Fruit fly (Drosophila melanogaster) whole organism, embryonic: Measurements from ENCODE around the gene Vps13D.

Experiments
- Awh ChIP-seq: fragments of 200-800 bp; sonication (Bioruptor generic); IDR thresholded peaks from 2 replicates; pipeline ENCODE4, ENCODE4 v1.3.6; 2022; ENCODE audit warnings: missing biosample characterization, missing genetic modification characterization
- Blimp-1 ChIP-seq: fragments of 200-800 bp; sonication (Bioruptor generic); optimal IDR thresholded peaks from 3 replicates; lab custom pipeline; 2018; ENCODE audit warnings: missing biosample characterization, missing genetic modification characterization, mild to moderate bottlenecking, moderate library complexity, missing genetic modification reagents
- CG10959 ChIP-seq: fragments of 200-800 bp; sonication (Bioruptor generic); IDR thresholded peaks from 2 replicates; pipeline ENCODE4 v1.3.6; 2022; ENCODE audit warnings: missing biosample characterization, missing genetic modification characterization
- CG11723 ChIP-seq: fragments of 200-800 bp; sonication (Bioruptor generic); optimal IDR thresholded peaks from 2 replicates; lab custom pipeline; 2017; ENCODE audit warnings: missing biosample characterization, mild to moderate bottlenecking, missing genetic modification characterization
- CG12219 ChIP-seq: fragments of 200-800 bp; sonication (Bioruptor generic); optimal IDR thresholded peaks from 3 replicates; lab custom pipeline; 2018; ENCODE audit warnings: missing biosample characterization, mild to moderate bottlenecking, missing genetic modification characterization
- CG12391 ChIP-seq: fragments of 200-800 bp; sonication (Bioruptor generic); optimal IDR thresholded peaks from 3 replicates; lab custom pipeline; 2018; ENCODE audit warnings: missing biosample characterization, mild to moderate bottlenecking, missing genetic modification characterization, moderate library complexity
- CG1529 ChIP-seq: fragments of 200-800 bp; sonication (Bioruptor generic); optimal IDR thresholded peaks from 3 replicates; lab custom pipeline; 2018; ENCODE audit warnings: missing biosample characterization, missing genetic modification characterization
- CG15514 ChIP-seq: fragments of 200-800 bp; sonication (Bioruptor generic); optimal IDR thresholded peaks from 3 replicates; lab custom pipeline; 2017; ENCODE audit warnings: missing biosample characterization, missing genetic modification characterization, mild to moderate bottlenecking, moderate library complexity, missing genetic modification reagents
- CG16779 ChIP-seq: fragments of 200-800 bp; sonication (Bioruptor generic); IDR thresholded peaks from 2 replicates; pipeline ENCODE4 v1.3.6; 2022; ENCODE audit warnings: missing biosample characterization, missing genetic modification characterization
- CG16863 ChIP-seq: fragments of 200-800 bp; sonication (Bioruptor generic); optimal IDR thresholded peaks from 3 replicates; lab custom pipeline; 2016; ENCODE audit warnings: missing biosample characterization, missing genetic modification characterization
- CG2712 ChIP-seq: fragments of 200-800 bp; optimal IDR thresholded peaks from 3 replicates; lab custom pipeline; 2019; ENCODE audit warnings: missing biosample characterization, mild to moderate bottlenecking, missing genetic modification characterization, moderate library complexity
- CG2889 ChIP-seq: fragments of 200-800 bp; sonication (Bioruptor generic); IDR thresholded peaks from 3 replicates; pipeline ENCODE4 v1.3.6; 2022; ENCODE audit warnings: missing biosample characterization, missing genetic modification characterization
- CG3726 ChIP-seq: fragments of 200-800 bp; sonication (Bioruptor generic); IDR thresholded peaks from 3 replicates; pipeline ENCODE4, ENCODE4 v1.3.6; 2022; ENCODE audit warnings: missing biosample characterization, missing genetic modification characterization
- CG3838 ChIP-seq: fragments of 200-800 bp; sonication (Bioruptor generic); optimal IDR thresholded peaks from 3 replicates; lab custom pipeline; 2016; ENCODE audit warnings: missing biosample characterization, missing genetic modification characterization
- CG4360 ChIP-seq: fragments of 200-800 bp; sonication (Bioruptor generic); IDR thresholded peaks from 2 replicates; pipeline ENCODE4 v1.3.6; 2022; ENCODE audit warnings: missing biosample characterization, missing genetic modification characterization
- CG4707 ChIP-seq: fragments of 200-800 bp; sonication (Bioruptor generic); optimal IDR thresholded peaks from 2 replicates; lab custom pipeline; 2018; ENCODE audit warnings: missing biosample characterization, mild to moderate bottlenecking, missing genetic modification characterization, moderate library complexity
- CG6689 ChIP-seq: fragments of 200-800 bp; sonication (Bioruptor generic); IDR thresholded peaks from 2 replicates; pipeline ENCODE4 v1.3.6; 2022; ENCODE audit warnings: missing biosample characterization, missing genetic modification characterization
- CG7963 ChIP-seq: fragments of 200-800 bp; sonication (Bioruptor generic); IDR thresholded peaks from 3 replicates; pipeline ENCODE4 v1.3.6; 2022; ENCODE audit warnings: missing biosample characterization, missing genetic modification characterization; ENCODE audit not compliant: partially characterized antibody
- CG7987 ChIP-seq: fragments of 200-800 bp; sonication (Bioruptor generic); optimal IDR thresholded peaks from 2 replicates; lab custom pipeline; 2018; ENCODE audit warnings: missing biosample characterization, mild to moderate bottlenecking, missing genetic modification characterization, moderate library complexity
- CG9932 ChIP-seq: fragments of 200-800 bp; sonication (Bioruptor generic); IDR thresholded peaks from 2 replicates; pipeline ENCODE4 v1.3.6; 2022; ENCODE audit warnings: missing biosample characterization, missing genetic modification characterization
- Deaf1 ChIP-seq: fragments of 200-800 bp; optimal IDR thresholded peaks from 3 replicates; lab custom pipeline; 2019; ENCODE audit warnings: missing biosample characterization, mild to moderate bottlenecking, missing genetic modification characterization, moderate library complexity
- GATAe ChIP-seq: fragments of 200-800 bp; sonication (Bioruptor generic); conservative IDR thresholded peaks from 2 replicates; pipeline ENCODE4 v1.3.6; 2022; ENCODE audit warnings: missing biosample characterization, missing genetic modification characterization
- Gug ChIP-seq: fragments of 200-800 bp; sonication (Bioruptor generic); IDR thresholded peaks from 4 replicates; pipeline ENCODE4 v1.3.6; 2022; ENCODE audit warnings: missing biosample characterization, missing genetic modification characterization
- HHEX ChIP-seq: fragments of 200-800 bp; sonication (Bioruptor generic); optimal IDR thresholded peaks from 3 replicates; lab custom pipeline; 2017; ENCODE audit warnings: missing biosample characterization, mild to moderate bottlenecking, missing genetic modification characterization, missing genetic modification reagents
- Hr51 ChIP-seq, 2 experiments: fragments of 200-800 bp; sonication (Bioruptor generic); optimal IDR thresholded peaks; 2 replicates in 1 of 2; 3 replicates in 1 of 2; lab custom pipeline; 2016 to 2018; ENCODE audit warnings: missing biosample characterization in 2 of 2, missing genetic modification characterization in 2 of 2, mild to moderate bottlenecking in 1 of 2, moderate library complexity in 1 of 2
- Lpt ChIP-seq: fragments of >200 bp; optimal IDR thresholded peaks from 2 replicates; lab custom pipeline; 2018; ENCODE audit warnings: missing biosample characterization, missing genetic modification characterization
- NK7.1 ChIP-seq: fragments of 200-800 bp; sonication (Bioruptor generic); optimal IDR thresholded peaks from 3 replicates; lab custom pipeline; 2016; ENCODE audit warnings: missing biosample characterization, missing genetic modification characterization
- Nf-YA ChIP-seq: fragments of 200-800 bp; sonication (Bioruptor generic); IDR thresholded peaks from 2 replicates; pipeline ENCODE4 v1.3.6; 2022; ENCODE audit warnings: missing biosample characterization, missing genetic modification characterization
- PHDP ChIP-seq: fragments of 200-800 bp; sonication (Bioruptor generic); optimal IDR thresholded peaks from 3 replicates; lab custom pipeline; 2018; ENCODE audit warnings: missing biosample characterization, mild to moderate bottlenecking, missing genetic modification characterization, moderate library complexity
- Ravus ChIP-seq: fragments of 200-800 bp; sonication (Bioruptor generic); IDR thresholded peaks from 2 replicates; pipeline ENCODE4 v1.3.6; 2022; ENCODE audit warnings: missing biosample characterization, missing genetic modification characterization
- Sry-β ChIP-seq: fragments of 200-800 bp; sonication (Bioruptor generic); optimal IDR thresholded peaks from 2 replicates; lab custom pipeline; 2018; ENCODE audit warnings: missing biosample characterization, mild to moderate bottlenecking, missing genetic modification characterization, moderate library complexity
- Trl ChIP-seq, 3 experiments: fragments of >200 bp in 2 of 3; fragments of 200-800 bp in 1 of 3; sonication (Bioruptor generic) in 1 of 3; optimal IDR thresholded peaks; 2 replicates in 1 of 3; 3 replicates in 2 of 3; lab custom pipeline; 2016 to 2017; ENCODE audit warnings: missing biosample characterization in 1 of 3, missing genetic modification characterization in 1 of 3
- al ChIP-seq: fragments of 200-800 bp; sonication (Bioruptor generic); IDR thresholded peaks from 2 replicates; pipeline ENCODE4 v1.3.6; 2022; ENCODE audit warnings: missing biosample characterization, missing genetic modification characterization
- ara ChIP-seq: fragments of 200-800 bp; sonication (Bioruptor generic); IDR thresholded peaks from 2 replicates; pipeline ENCODE4 v1.3.6; 2022; ENCODE audit warnings: missing biosample characterization, missing genetic modification characterization
- ase ChIP-seq: fragments of 200-800 bp; sonication (Bioruptor generic); IDR thresholded peaks from 3 replicates; pipeline ENCODE4 v1.3.6; 2022; ENCODE audit warnings: missing biosample characterization, missing genetic modification characterization
- bcd ChIP-seq: fragments of 200-800 bp; sonication (Bioruptor generic); optimal IDR thresholded peaks from 2 replicates; lab custom pipeline; 2017; ENCODE audit warnings: missing biosample characterization, mild to moderate bottlenecking, missing genetic modification characterization
- bowl ChIP-seq: fragments of 200-800 bp; sonication (Bioruptor generic); IDR thresholded peaks from 2 replicates; pipeline ENCODE4 v1.3.6; 2022; ENCODE audit warnings: missing biosample characterization, missing genetic modification characterization
- crp ChIP-seq, 2 experiments: fragments of 200-800 bp; sonication (Bioruptor generic); optimal IDR thresholded peaks; 2 replicates in 1 of 2; 3 replicates in 1 of 2; lab custom pipeline; 2017; ENCODE audit warnings: missing biosample characterization in 2 of 2, missing genetic modification characterization in 2 of 2, mild to moderate bottlenecking in 1 of 2, moderate library complexity in 1 of 2
- cwo ChIP-seq: fragments of 200-800 bp; sonication (Bioruptor generic); optimal IDR thresholded peaks from 3 replicates; lab custom pipeline; 2017; ENCODE audit warnings: missing biosample characterization, missing genetic modification characterization, mild to moderate bottlenecking, moderate library complexity, missing genetic modification reagents
- eve ChIP-seq, 2 experiments: fragments of >200 bp; optimal IDR thresholded peaks; 2 replicates each; lab custom pipeline; 2017; ENCODE audit warnings: missing biosample characterization in 2 of 2, missing genetic modification characterization in 2 of 2
- fru ChIP-seq: fragments of >200 bp; optimal IDR thresholded peaks from 2 replicates; lab custom pipeline; 2017
- gce ChIP-seq: fragments of 200-800 bp; sonication (Bioruptor generic); IDR thresholded peaks from 3 replicates; pipeline ENCODE4 v1.3.6; 2022; ENCODE audit warnings: missing biosample characterization, missing genetic modification characterization
- grau ChIP-seq: fragments of 200-800 bp; optimal IDR thresholded peaks from 3 replicates; lab custom pipeline; 2019; ENCODE audit warnings: missing biosample characterization, mild to moderate bottlenecking, missing genetic modification characterization, moderate library complexity
- luna ChIP-seq: fragments of 200-800 bp; sonication (Bioruptor generic); optimal IDR thresholded peaks from 2 replicates; lab custom pipeline; 2016; ENCODE audit warnings: missing biosample characterization, missing genetic modification characterization
- nom ChIP-seq: fragments of 200-800 bp; sonication (Bioruptor generic); optimal IDR thresholded peaks from 2 replicates; lab custom pipeline; 2017; ENCODE audit warnings: missing biosample characterization, missing genetic modification characterization, mild to moderate bottlenecking, moderate library complexity, missing genetic modification reagents
- sqz ChIP-seq: fragments of 200-800 bp; sonication (Bioruptor generic); optimal IDR thresholded peaks from 3 replicates; lab custom pipeline; 2018; ENCODE audit warnings: missing biosample characterization, mild to moderate bottlenecking, missing genetic modification characterization
- trh ChIP-seq: fragments of 200-800 bp; sonication (Bioruptor generic); optimal IDR thresholded peaks from 2 replicates; lab custom pipeline; 2016; ENCODE audit warnings: missing biosample characterization, missing genetic modification characterization
- unc-4 ChIP-seq: fragments of 200-800 bp; sonication (Bioruptor generic); IDR thresholded peaks from 2 replicates; pipeline ENCODE4 v1.3.6; 2022; ENCODE audit warnings: missing biosample characterization, missing genetic modification characterization; ENCODE audit not compliant: partially characterized antibody
- vnd ChIP-seq: fragments of 200-800 bp; sonication (Bioruptor generic); IDR thresholded peaks from 3 replicates; pipeline ENCODE4 v1.3.6; 2022; ENCODE audit warnings: missing biosample characterization, missing genetic modification characterization; ENCODE audit not compliant: partially characterized antibody
- wor ChIP-seq: fragments of 200-800 bp; sonication (Bioruptor generic); IDR thresholded peaks from 2 replicates; pipeline ENCODE4 v1.3.6; 2022; ENCODE audit warnings: missing biosample characterization, missing genetic modification characterization

Gene Vps13D

dm6 chr3L:12813907-12814306, 59.1 kb downstream of the Vps13D start, which contains the start of the genes Sf3a2 and CG42588 (continued):
- TF ChIP-seq CG6689 (GFP tag; lab: Robert Waterston, UW) (peak; percentile 60; the same call in 1 of the 2 replicates), Blimp-1 (GFP tag; lab: Kevin White, UChicago) (peak; percentile 59), CG3726 (GFP tag; lab: Robert Waterston, UW) (peak; percentile 37; the same call in 2 of the 3 replicates), vnd (peak; percentile 68), CG15514 (GFP tag; lab: Kevin White, UChicago) (peak; percentile 61), sqz (GFP tag; lab: Kevin White, UChicago) (no peak), cwo (GFP tag; lab: Kevin White, UChicago) (no peak), gce (GFP tag; lab: Robert Waterston, UW) (no peak), CG7963 (GFP tag; lab: Robert Waterston, UW) (peak; percentile 40; the same call in 1 of the 3 replicates), luna (GFP tag; lab: Kevin White, UChicago) (no peak), CG2712 (peak; percentile 84), CG12219 (no peak), CG1529 (no peak), CG16863 (GFP tag; lab: Kevin White, UChicago) (no peak), CG4360 (peak; percentile 62), NK7.1 (GFP tag; lab: Kevin White, UChicago) (no peak), wor (GFP tag; lab: Robert Waterston, UW) (no peak), grau (tag; lab: Kevin White, UChicago) (peak; percentile 76), Awh (no peak), Hr51 (GFP tag; optimal IDR thresholded peaks at IDR 0.05; lab: Kevin White, UChicago) (peak in 1 of 2 experiments; percentile 28), Lpt (GFP tag; lab: Kevin White, UChicago) (no peak), CG4707 (no peak), HHEX (no peak), CG11723 (no peak), ara (GFP tag; lab: Robert Waterston, UW) (peak; percentile 63), nom (GFP tag; lab: Kevin White, UChicago) (no peak), GATAe (GFP tag; lab: Robert Waterston, UW) (no peak), CG10959 (GFP tag; lab: Robert Waterston, UW) (0 out of 2 replicates have a peak, but pooled peaks have one; percentile 26), CG12391 (peak; percentile 88), Gug (GFP tag; lab: Robert Waterston, UW) (peak; percentile 75; the same call in 3 of the 4 replicates), CG16779 (GFP tag; lab: Robert Waterston, UW) (no peak), ase (GFP tag; lab: Robert Waterston, UW) (peak; percentile 43; the same call in 1 of the 3 replicates), CG2889 (GFP tag; lab: Robert Waterston, UW) (0 out of 3 replicates have a peak, but pooled peaks have one; percentile 29), fru (lab: Kevin White, UChicago) (no peak), Sry-β (no peak), unc-4 (GFP tag; lab: Robert Waterston, UW) (peak; percentile 83), PHDP (tag; lab: Kevin White, UChicago) (peak; percentile 71), bowl (no peak), bcd (GFP tag; lab: Kevin White, UChicago) (no peak), CG3838 (GFP tag; lab: Kevin White, UChicago) (peak; percentile 48), Ravus (GFP tag; lab: Robert Waterston, UW) (peak; percentile 7; the same call in 1 of the 2 replicates), Trl (optimal IDR thresholded peaks at IDR 0.05; lab: Kevin White, UChicago) (no peak), Trl (GFP tag; optimal IDR thresholded peaks at IDR 0.05; lab: Kevin White, UChicago) (no peak), eve (GFP tag; optimal IDR thresholded peaks at IDR 0.05; lab: Kevin White, UChicago) (no peak), CG9932 (GFP tag; lab: Robert Waterston, UW) (peak; percentile 89), Deaf1 (tag; lab: Kevin White, UChicago) (no peak), trh (no peak), al (GFP tag; lab: Robert Waterston, UW) (peak; percentile 66), Nf-YA (no peak), CG7987 (GFP tag; lab: Kevin White, UChicago) (no peak), crp (GFP tag; optimal IDR thresholded peaks at IDR 0.05; lab: Kevin White, UChicago) (peak in 1 of 2 experiments; percentile 27)
